Worm (Caenorhabditis elegans): ENCODE measurements around the gene F28H7.3.

Gene F28H7.3

DNA sequence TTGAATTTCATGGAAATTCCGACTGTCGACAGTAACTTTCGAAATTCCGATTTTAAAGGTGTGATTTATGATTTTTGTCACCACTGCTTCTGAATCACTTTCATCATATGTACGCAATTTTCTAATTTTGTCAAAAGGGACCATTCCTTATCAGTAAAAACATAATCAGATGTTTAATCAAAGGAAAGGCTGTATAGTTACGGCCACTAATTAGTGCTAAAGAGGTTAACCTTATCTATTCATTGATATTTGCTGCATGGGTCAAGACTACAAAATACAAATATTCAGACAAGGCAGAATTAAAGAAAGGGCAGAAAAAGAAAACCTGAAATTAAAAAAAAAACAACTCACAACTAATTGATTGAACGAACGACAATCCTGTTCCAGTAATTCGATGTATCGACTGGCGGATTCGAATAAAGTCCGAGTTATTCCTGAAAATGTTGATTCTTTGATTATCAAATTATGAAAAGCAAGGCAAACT lies 18.6 kb downstream of the F28H7.3 start, which contains the start of gene T28B11.1:
Gene T28B11.1 (minus strand): TSS at position 434 of the 484 bp plus-strand sequence.
- TF ChIP-seq ztf-11 (tag; optimal IDR thresholded peaks at IDR 0.05) (no peak), nhr-12 (tag; optimal IDR thresholded peaks at IDR 0.05) (no peak), blmp-1 (tag; optimal IDR thresholded peaks at IDR 0.05) (no peak), M03D4.4 (tag; optimal IDR thresholded peaks at IDR 0.05) (no peak), elt-1 (tag; optimal IDR thresholded peaks at IDR 0.05; ENCODE audit: borderline replicate concordance, insufficient read depth) (no peak), ham-2 (GFP tag; optimal IDR thresholded peaks at IDR 0.05) (no peak), lsy-2 (tag; optimal IDR thresholded peaks at IDR 0.05) (no peak), elt-3 (tag; optimal IDR thresholded peaks at IDR 0.05) (no peak), sptf-1 (tag; optimal IDR thresholded peaks at IDR 0.05) (no peak), nhr-2 (tag; optimal IDR thresholded peaks at IDR 0.05) (no peak)

DNA sequence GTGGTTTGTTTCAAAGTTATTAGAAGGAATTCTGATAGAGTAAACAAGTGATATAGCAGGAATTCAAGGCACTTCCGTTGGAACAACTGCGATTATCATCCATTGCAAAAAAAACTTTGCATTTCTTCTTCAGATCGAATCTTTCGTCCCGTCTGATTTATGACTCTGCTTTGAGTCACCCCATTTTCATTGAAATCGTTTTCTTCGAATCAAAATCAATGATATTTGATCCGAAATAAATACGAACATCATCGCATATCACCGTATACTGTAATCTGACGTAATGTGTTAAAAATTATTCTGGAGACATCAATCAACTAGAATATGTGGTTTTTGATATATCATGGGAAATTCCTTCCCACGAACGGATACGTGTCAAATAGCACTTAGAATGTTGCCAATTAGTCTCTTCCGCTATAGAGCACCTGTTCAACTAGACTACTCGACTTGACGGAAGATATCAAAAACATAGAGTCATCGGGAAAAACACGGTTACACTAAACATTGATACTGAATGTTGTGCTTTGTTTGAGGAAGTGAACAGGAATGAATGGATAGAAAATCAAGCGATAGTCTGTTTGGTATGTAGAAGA lies 19.7 kb downstream of the F28H7.3 start:
- TF ChIP-seq mab-5 (tag; optimal IDR thresholded peaks at IDR 0.05) (no peak), hlh-1 (tag; optimal IDR thresholded peaks at IDR 0.05) (peak; percentile 41), ces-1 (GFP tag; optimal IDR thresholded peaks at IDR 0.05) (no peak), mls-2 (tag; optimal IDR thresholded peaks at IDR 0.05) (no peak), ceh-83 (GFP tag; optimal IDR thresholded peaks at IDR 0.05) (no peak), M03D4.4 (tag; optimal IDR thresholded peaks at IDR 0.05) (no peak), unc-39 (tag; optimal IDR thresholded peaks at IDR 0.05) (no peak), zip-8 (tag; optimal IDR thresholded peaks at IDR 0.05) (no peak), mep-1 (tag; optimal IDR thresholded peaks at IDR 0.05) (no peak), pha-4 (tag; optimal IDR thresholded peaks at IDR 0.05) (no peak), ztf-11 (tag; optimal IDR thresholded peaks at IDR 0.05) (no peak), drap-1 (GFP tag; optimal IDR thresholded peaks at IDR 0.05) (no peak), sptf-1 (tag; optimal IDR thresholded peaks at IDR 0.05) (no peak), unc-62 (GFP tag; optimal IDR thresholded peaks at IDR 0.05) (peak; percentile 21), ceh-39 (tag; optimal IDR thresholded peaks at IDR 0.05) (no peak)

ce11 chrV:10729456-10729904 lies 21.1 kb downstream of the F28H7.3 start:
- TF ChIP-seq mls-2 (tag; optimal IDR thresholded peaks at IDR 0.05) (no peak), drap-1 (GFP tag; optimal IDR thresholded peaks at IDR 0.05) (no peak), flh-1 (GFP tag; optimal IDR thresholded peaks at IDR 0.05) (no peak), lin-13 (tag; optimal IDR thresholded peaks at IDR 0.05) (no peak), mep-1 (tag; optimal IDR thresholded peaks at IDR 0.05) (no peak), ceh-43 (GFP tag; optimal IDR thresholded peaks at IDR 0.05) (no peak), nhr-2 (tag; optimal IDR thresholded peaks at IDR 0.05) (no peak), ces-1 (GFP tag; optimal IDR thresholded peaks at IDR 0.05) (no peak), zip-8 (tag; optimal IDR thresholded peaks at IDR 0.05) (no peak), pha-4 (tag; optimal IDR thresholded peaks at IDR 0.05) (no peak), nhr-237 (tag; optimal IDR thresholded peaks at IDR 0.05) (no peak), ztf-11 (tag; optimal IDR thresholded peaks at IDR 0.05) (no peak), unc-120 (tag; optimal IDR thresholded peaks at IDR 0.05; ENCODE audit: poor library complexity, severe bottlenecking) (no peak), M03D4.4 (tag; optimal IDR thresholded peaks at IDR 0.05) (no peak), sem-2 (GFP tag; optimal IDR thresholded peaks at IDR 0.05) (no peak), sptf-1 (tag; optimal IDR thresholded peaks at IDR 0.05) (no peak), hlh-1 (tag; optimal IDR thresholded peaks at IDR 0.05) (no peak), snpc-4 (tag; optimal IDR thresholded peaks at IDR 0.05) (no peak)

DNA sequence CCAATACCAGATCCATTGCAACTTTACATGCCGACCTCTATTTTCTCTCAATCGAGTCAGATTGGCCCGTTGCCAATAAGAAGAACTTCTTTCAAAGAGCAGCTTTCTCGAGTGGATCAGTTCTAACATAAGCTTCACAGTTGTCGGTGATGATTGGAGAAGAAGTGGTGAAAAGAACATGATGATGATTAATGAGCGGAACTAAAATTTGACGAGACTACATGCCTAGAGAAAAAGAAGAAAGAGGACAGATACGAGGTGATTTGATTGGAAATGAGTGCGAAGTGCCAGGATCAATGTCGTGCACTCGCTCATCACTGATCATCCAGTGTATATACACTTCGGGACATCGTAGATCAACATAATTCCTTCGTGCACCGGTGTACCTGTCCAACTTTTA lies 22.9 kb downstream of the F28H7.3 start:
- TF ChIP-seq unc-62 (GFP tag; optimal IDR thresholded peaks at IDR 0.05) (peak; percentile 98), bed-3 (GFP tag; optimal IDR thresholded peaks at IDR 0.05) (no peak), flh-1 (GFP tag; optimal IDR thresholded peaks at IDR 0.05) (no peak), ztf-11 (tag; optimal IDR thresholded peaks at IDR 0.05) (no peak), cnd-1 (tag; optimal IDR thresholded peaks at IDR 0.05) (no peak), mep-1 (tag; optimal IDR thresholded peaks at IDR 0.05) (no peak), lin-32 (GFP tag; optimal IDR thresholded peaks at IDR 0.05) (no peak), nhr-76 (tag; optimal IDR thresholded peaks at IDR 0.05) (no peak), lin-13 (tag; optimal IDR thresholded peaks at IDR 0.05) (no peak), elt-3 (tag; optimal IDR thresholded peaks at IDR 0.05) (no peak), nhr-2 (tag; optimal IDR thresholded peaks at IDR 0.05) (no peak), unc-120 (tag; optimal IDR thresholded peaks at IDR 0.05; ENCODE audit: poor library complexity, severe bottlenecking) (peak; percentile 12), M03D4.4 (tag; optimal IDR thresholded peaks at IDR 0.05) (no peak), nhr-28 (tag; optimal IDR thresholded peaks at IDR 0.05) (no peak), ceh-83 (GFP tag; optimal IDR thresholded peaks at IDR 0.05) (no peak), lsy-2 (tag; optimal IDR thresholded peaks at IDR 0.05) (no peak), mls-2 (tag; optimal IDR thresholded peaks at IDR 0.05) (no peak), pha-4 (tag; optimal IDR thresholded peaks at IDR 0.05) (no peak), drap-1 (GFP tag; optimal IDR thresholded peaks at IDR 0.05) (no peak), zip-8 (tag; optimal IDR thresholded peaks at IDR 0.05) (no peak), sem-2 (GFP tag; optimal IDR thresholded peaks at IDR 0.05) (no peak), nhr-12 (tag; optimal IDR thresholded peaks at IDR 0.05) (no peak), unc-39 (tag; optimal IDR thresholded peaks at IDR 0.05) (no peak), ceh-43 (GFP tag; optimal IDR thresholded peaks at IDR 0.05) (no peak), ceh-39 (tag; optimal IDR thresholded peaks at IDR 0.05) (no peak), tbx-8 (GFP tag; optimal IDR thresholded peaks at IDR 0.05) (no peak), mab-5 (tag; optimal IDR thresholded peaks at IDR 0.05) (peak; percentile 59), elt-1 (tag; optimal IDR thresholded peaks at IDR 0.05; ENCODE audit: borderline replicate concordance, insufficient read depth) (no peak), nhr-237 (tag; optimal IDR thresholded peaks at IDR 0.05) (no peak), hlh-1 (tag; optimal IDR thresholded peaks at IDR 0.05) (peak; percentile 13), ces-1 (GFP tag; optimal IDR thresholded peaks at IDR 0.05) (no peak), snpc-4 (tag; optimal IDR thresholded peaks at IDR 0.05) (no peak), sptf-1 (tag; optimal IDR thresholded peaks at IDR 0.05) (no peak), blmp-1 (tag; optimal IDR thresholded peaks at IDR 0.05) (no peak), ham-2 (GFP tag; optimal IDR thresholded peaks at IDR 0.05) (no peak)

Measured in whole organism, mixed stage, embryonic.